Worm (Caenorhabditis elegans) whole organism, L1 larva: ENCODE measurements around the gene fbxa-160.

Experiments
- C04F5.9 ChIP-seq: sonication (generic microtip); optimal IDR thresholded peaks from 2 replicates; lab custom pipeline; 2016; ENCODE audit warnings: missing genetic modification characterization, missing compliant biosample characterization
- C16A3.4 ChIP-seq: fragments of 150-350 bp; optimal IDR thresholded peaks from 2 replicates; lab custom pipeline; 2014; ENCODE audit warnings: missing biosample characterization, missing genetic modification characterization
- Y116A8C.19 ChIP-seq: sonication (generic microtip); optimal IDR thresholded peaks from 2 replicates; lab custom pipeline; 2016; ENCODE audit warnings: missing compliant biosample characterization, missing genetic modification characterization, borderline replicate concordance
- aha-1 ChIP-seq: fragments of 150-350 bp; optimal IDR thresholded peaks from 2 replicates; lab custom pipeline; 2014; ENCODE audit warnings: missing biosample characterization, missing genetic modification characterization
- aly-2 ChIP-seq: fragments of 150-350 bp; optimal IDR thresholded peaks from 2 replicates; lab custom pipeline; 2014; ENCODE audit warnings: missing biosample characterization, missing genetic modification characterization
- ama-1 ChIP-seq: fragments of 150-350 bp; optimal IDR thresholded peaks from 2 replicates; lab custom pipeline; 2014
- ceh-8 ChIP-seq: fragments of 200-800 bp; sonication (Bioruptor generic); optimal IDR thresholded peaks from 2 replicates; lab custom pipeline; 2018; ENCODE audit warnings: mild to moderate bottlenecking, missing genetic modification characterization, moderate library complexity, missing compliant biosample characterization
- ceh-82 ChIP-seq, 3 experiments: fragments of 150-350 bp in 1 of 3; sonication (generic microtip) in 2 of 3; optimal IDR thresholded peaks; 2 replicates each; lab custom pipeline; 2014 to 2017; ENCODE audit warnings: missing biosample characterization in 3 of 3, missing genetic modification characterization in 3 of 3
- ces-1 ChIP-seq: fragments of 150-350 bp; optimal IDR thresholded peaks from 2 replicates; lab custom pipeline; 2014; ENCODE audit warnings: missing biosample characterization, missing genetic modification reagents, missing genetic modification characterization
- dpl-1 ChIP-seq, 3 experiments: fragments of 150-350 bp in 2 of 3; sonication (generic microtip) in 1 of 3; optimal IDR thresholded peaks; 2 replicates each; lab custom pipeline; 2014 to 2017; ENCODE audit warnings: missing biosample characterization in 3 of 3, missing genetic modification characterization in 3 of 3, missing genetic modification reagents in 3 of 3
- efl-1 ChIP-seq, 4 experiments: fragments of 150-350 bp; optimal IDR thresholded peaks in 3 of 4; peaks in 1 of 4; 1 replicate in 1 of 4; 2 replicates in 3 of 4; lab custom pipeline; 2014; ENCODE audit warnings: missing biosample characterization in 2 of 4, missing genetic modification characterization in 2 of 4, missing genetic modification reagents in 2 of 4
- egl-27 ChIP-seq, 2 experiments: fragments of 150-350 bp in 1 of 2; sonication (generic microtip); optimal IDR thresholded peaks; 3 replicates each; lab custom pipeline; 2017 to 2018; ENCODE audit warnings: missing biosample characterization in 2 of 2, missing genetic modification characterization in 2 of 2, missing genetic modification reagents in 2 of 2
- elt-2 ChIP-seq: sonication (generic microtip); optimal IDR thresholded peaks from 2 replicates; lab custom pipeline; 2016; ENCODE audit warnings: missing genetic modification characterization, mild to moderate bottlenecking, inconsistent platforms, missing compliant biosample characterization, missing genetic modification reagents
- elt-3 ChIP-seq, 6 experiments: fragments of 150-350 bp in 1 of 6; sonication (generic microtip); optimal IDR thresholded peaks; 2 replicates each; lab custom pipeline; 2017 to 2018; ENCODE audit warnings: missing biosample characterization in 6 of 6, missing genetic modification characterization in 6 of 6, inconsistent platforms in 1 of 6
- ets-5 ChIP-seq: fragments of 200-800 bp; sonication (Bioruptor generic); IDR thresholded peaks from 2 replicates; pipeline ENCODE4 v1.3.6; 2022; ENCODE audit warnings: missing genetic modification characterization, missing compliant biosample characterization
- grh-1 ChIP-seq: fragments of 200-800 bp; sonication (Bioruptor generic); IDR thresholded peaks from 2 replicates; pipeline ENCODE4 v1.3.6; 2022; ENCODE audit warnings: missing genetic modification reagents, missing genetic modification characterization, missing compliant biosample characterization
- jun-1 ChIP-seq: fragments of 150-350 bp; optimal IDR thresholded peaks from 2 replicates; lab custom pipeline; 2014; ENCODE audit warnings: missing biosample characterization, missing genetic modification reagents, missing genetic modification characterization
- lin-14 ChIP-seq: fragments of 200-800 bp; sonication (Bioruptor generic); optimal IDR thresholded peaks from 2 replicates; lab custom pipeline; 2018; ENCODE audit warnings: mild to moderate bottlenecking, missing genetic modification characterization, moderate library complexity, missing compliant biosample characterization
- lin-15B ChIP-seq: fragments of 150-350 bp; sonication (generic microtip); optimal IDR thresholded peaks from 3 replicates; lab custom pipeline; 2014; ENCODE audit warnings: missing biosample characterization, missing genetic modification characterization
- lin-35 ChIP-seq, 2 experiments: fragments of 150-350 bp; optimal IDR thresholded peaks; 2 replicates each; lab custom pipeline; 2014; ENCODE audit warnings: missing biosample characterization in 2 of 2, missing genetic modification characterization in 2 of 2, missing genetic modification reagents in 2 of 2
- lin-39 ChIP-seq: fragments of 150-350 bp; optimal IDR thresholded peaks from 2 replicates; lab custom pipeline; 2014; ENCODE audit warnings: missing biosample characterization, missing genetic modification reagents, missing genetic modification characterization
- lsy-2 ChIP-seq, 2 experiments: fragments of 150-350 bp; optimal IDR thresholded peaks; 2 replicates each; lab custom pipeline; 2014; ENCODE audit warnings: missing biosample characterization in 2 of 2, missing genetic modification characterization in 2 of 2
- mep-1 ChIP-seq: fragments of 150-350 bp; optimal IDR thresholded peaks from 2 replicates; lab custom pipeline; 2014; ENCODE audit warnings: missing biosample characterization, missing genetic modification characterization
- nhr-11 ChIP-seq: fragments of 150-350 bp; optimal IDR thresholded peaks from 2 replicates; lab custom pipeline; 2014; ENCODE audit warnings: missing biosample characterization, missing genetic modification characterization
- nhr-12 ChIP-seq: sonication (generic microtip); optimal IDR thresholded peaks from 2 replicates; lab custom pipeline; 2017; ENCODE audit warnings: missing biosample characterization, missing genetic modification characterization
- nhr-20 ChIP-seq: sonication (generic microtip); optimal IDR thresholded peaks from 2 replicates; lab custom pipeline; 2016; ENCODE audit warnings: mild to moderate bottlenecking, missing genetic modification characterization, missing compliant biosample characterization
- nhr-237 ChIP-seq: fragments of 150-350 bp; optimal IDR thresholded peaks from 2 replicates; lab custom pipeline; 2014; ENCODE audit warnings: missing biosample characterization, missing genetic modification characterization
- nhr-47 ChIP-seq: sonication (generic microtip); optimal IDR thresholded peaks from 2 replicates; lab custom pipeline; 2016; ENCODE audit warnings: mild to moderate bottlenecking, missing genetic modification characterization, moderate library complexity, missing compliant biosample characterization
- nhr-71 ChIP-seq: sonication (generic microtip); optimal IDR thresholded peaks from 2 replicates; lab custom pipeline; 2016; ENCODE audit warnings: mild to moderate bottlenecking, missing genetic modification characterization, moderate library complexity, missing compliant biosample characterization
- nhr-77 ChIP-seq: fragments of 150-350 bp; optimal IDR thresholded peaks from 2 replicates; lab custom pipeline; 2014; ENCODE audit warnings: missing biosample characterization, missing genetic modification characterization
- nhr-84 ChIP-seq: sonication (generic microtip); optimal IDR thresholded peaks from 2 replicates; lab custom pipeline; 2017; ENCODE audit warnings: missing biosample characterization, missing genetic modification characterization
- nhr-85 ChIP-seq: sonication (generic microtip); peaks from one replicate; lab custom pipeline; 2016; ENCODE audit warnings: missing genetic modification characterization, inconsistent platforms, missing compliant biosample characterization
- pag-3 ChIP-seq: sonication (generic microtip); optimal IDR thresholded peaks from 2 replicates; lab custom pipeline; 2017; ENCODE audit warnings: missing genetic modification characterization, mild to moderate bottlenecking, missing compliant biosample characterization, antibody characterized with exemption, borderline replicate concordance; ENCODE audit not compliant: insufficient read depth
- snu-23 ChIP-seq: sonication (generic microtip); optimal IDR thresholded peaks from 2 replicates; lab custom pipeline; 2016; ENCODE audit warnings: missing genetic modification characterization, missing compliant biosample characterization
- sup-37 ChIP-seq: fragments of 200-800 bp; sonication (Bioruptor generic); optimal IDR thresholded peaks from 2 replicates; lab custom pipeline; 2018; ENCODE audit warnings: mild to moderate bottlenecking, missing genetic modification characterization, missing compliant biosample characterization
- swsn-7 ChIP-seq: sonication (generic microtip); optimal IDR thresholded peaks from 2 replicates; lab custom pipeline; 2016; ENCODE audit warnings: missing genetic modification characterization, missing compliant biosample characterization
- tlp-1 ChIP-seq: fragments of 150-350 bp; optimal IDR thresholded peaks from 2 replicates; lab custom pipeline; 2014; ENCODE audit warnings: missing biosample characterization, missing genetic modification characterization
- unc-130 ChIP-seq: fragments of 150-350 bp; optimal IDR thresholded peaks from 2 replicates; lab custom pipeline; 2017; ENCODE audit warnings: missing biosample characterization, missing genetic modification characterization, inconsistent platforms
- unc-30 ChIP-seq: sonication (generic microtip); optimal IDR thresholded peaks from 2 replicates; lab custom pipeline; 2017; ENCODE audit warnings: missing biosample characterization, missing genetic modification characterization
- unc-86 ChIP-seq: sonication (generic microtip); optimal IDR thresholded peaks from 2 replicates; lab custom pipeline; 2016; ENCODE audit warnings: missing genetic modification characterization, missing compliant biosample characterization
- vab-15 ChIP-seq: sonication (generic microtip); optimal IDR thresholded peaks from 2 replicates; lab custom pipeline; 2017; ENCODE audit warnings: missing genotype, mild to moderate bottlenecking, missing genetic modification characterization, missing compliant biosample characterization
- zag-1 ChIP-seq: fragments of 150-350 bp; optimal IDR thresholded peaks from 2 replicates; lab custom pipeline; 2014; ENCODE audit warnings: missing biosample characterization, missing genetic modification characterization

fbxa-160 gene

ce11 chrII:1624572-1624971 lies at the start of gene fbxa-160:
fbxa-160 (minus strand) TSS chrII:1624672.
- no peak for TF ChIP-seq snu-23 (GFP tag; lab: Kevin White, UChicago)
- no peak for TF ChIP-seq ets-5 (GFP tag; lab: Robert Waterston, UW)
- no peak for TF ChIP-seq lin-14 (GFP tag; lab: Kevin White, UChicago)
- no peak for TF ChIP-seq sup-37 (GFP tag; lab: Kevin White, UChicago)
- no peak for TF ChIP-seq nhr-84 (tag; lab: Kevin White, UChicago)
- no peak for TF ChIP-seq mep-1 (tag; lab: Kevin White, UChicago)
- no peak for TF ChIP-seq unc-130
- no peak for TF ChIP-seq pag-3 (tag; lab: Kevin White, UChicago)
- TF ChIP-seq ces-1 (GFP tag; lab: Kevin White, UChicago), result no peak
- TF ChIP-seq nhr-12, result no peak
- TF ChIP-seq nhr-71 (tag; lab: Kevin White, UChicago), result no peak
- TF ChIP-seq egl-27 (tag; optimal IDR thresholded peaks at IDR 0.05; lab: Kevin White, UChicago), result no peak

- TF ChIP-seq tlp-1 (tag; lab: Kevin White, UChicago), result no peak
- TF ChIP-seq aha-1 (tag; lab: Kevin White, UChicago), result no peak
- no peak for TF ChIP-seq C16A3.4 (tag; lab: Kevin White, UChicago)
- no peak for TF ChIP-seq nhr-71 (tag; lab: Kevin White, UChicago)
- TF ChIP-seq unc-30, result no peak
- no peak for TF ChIP-seq snu-23 (GFP tag; lab: Kevin White, UChicago)
- TF ChIP-seq swsn-7, result no peak
- no peak for TF ChIP-seq lin-35 (GFP tag; optimal IDR thresholded peaks at IDR 0.05; lab: Kevin White, UChicago)
- no peak for TF ChIP-seq aly-2 (tag; lab: Kevin White, UChicago)
- TF ChIP-seq sup-37 (GFP tag; lab: Kevin White, UChicago), result no peak
- no peak for TF ChIP-seq elt-3 (tag; optimal IDR thresholded peaks at IDR 0.05; lab: Kevin White, UChicago)
- no peak for TF ChIP-seq ama-1 (lab: Kevin White, UChicago)
- TF ChIP-seq ets-5 (GFP tag; lab: Robert Waterston, UW), result no peak
- no peak for TF ChIP-seq nhr-20 (tag; lab: Kevin White, UChicago)
- no peak for TF ChIP-seq lin-15B (tag; lab: Kevin White, UChicago)
- TF ChIP-seq lsy-2 (tag; optimal IDR thresholded peaks at IDR 0.05; lab: Kevin White, UChicago), result no peak
- TF ChIP-seq zag-1 (tag; lab: Kevin White, UChicago), result no peak
- TF ChIP-seq C04F5.9 (tag; lab: Kevin White, UChicago), result no peak
Observed at ce11 chrII:1672673-1673072, 48.2 kb upstream of the fbxa-160 start.

- TF ChIP-seq efl-1 (optimal IDR thresholded peaks at IDR 0.05; lab: Kevin White, UChicago) (no peak), efl-1 (GFP tag; optimal IDR thresholded peaks at IDR 0.05 in 1 of 2; lab: Kevin White, UChicago) (peak in 1 of 2 experiments; percentile 23), vab-15 (tag; lab: Kevin White, UChicago) (no peak)
Observed at ce11 chrII:1670985-1671384, 46.5 kb upstream of the fbxa-160 start.

- TF ChIP-seq nhr-47 (tag; lab: Kevin White, UChicago) (no peak), elt-2 (tag; lab: Kevin White, UChicago) (peak; percentile 77), swsn-7 (no peak)
- TF ChIP-seq, all 84 proteins: peak for 1
Observed at ce11 chrII:1670260-1670879, 45.9 kb upstream of the fbxa-160 start, which contains the start of gene nhx-6. nhx-6 (plus strand) TSS chrII:1670829.

ce11 chrII:1668913-1669312 lies 44.4 kb upstream of the fbxa-160 start, which contains the start of gene srw-97:
srw-97 (minus strand) TSS chrII:1669013.
- no peak for TF ChIP-seq aly-2 (tag; lab: Kevin White, UChicago)
- TF ChIP-seq C16A3.4 (tag; lab: Kevin White, UChicago), result no peak
- no peak for TF ChIP-seq ceh-8 (GFP tag; lab: Kevin White, UChicago)
- TF ChIP-seq ceh-82 (tag; optimal IDR thresholded peaks at IDR 0.05; lab: Kevin White, UChicago), result no peak
- no peak for TF ChIP-seq vab-15 (tag; lab: Kevin White, UChicago)
- TF ChIP-seq nhr-77 (tag; lab: Kevin White, UChicago), result no peak
- no peak for TF ChIP-seq lin-35 (GFP tag; optimal IDR thresholded peaks at IDR 0.05; lab: Kevin White, UChicago)
- no peak for TF ChIP-seq egl-27 (tag; optimal IDR thresholded peaks at IDR 0.05; lab: Kevin White, UChicago)
- no peak for TF ChIP-seq nhr-11 (tag; lab: Kevin White, UChicago)
- no peak for TF ChIP-seq jun-1 (tag; lab: Kevin White, UChicago)
- TF ChIP-seq lin-39 (tag; lab: Kevin White, UChicago), result no peak
- no peak for TF ChIP-seq nhr-237 (tag; lab: Kevin White, UChicago)
- no peak for TF ChIP-seq dpl-1 (GFP tag; optimal IDR thresholded peaks at IDR 0.05; lab: Kevin White, UChicago)
- TF ChIP-seq unc-86 (tag; lab: Kevin White, UChicago), result no peak
- TF ChIP-seq unc-30, result no peak
- TF ChIP-seq grh-1, result no peak
- no peak for TF ChIP-seq nhr-85 (tag; lab: Kevin White, UChicago)
- TF ChIP-seq Y116A8C.19 (tag; lab: Kevin White, UChicago), result no peak
